Worm (Caenorhabditis elegans): ENCODE measurements around the gene F22B7.1.

Gene F22B7.1

DNA sequence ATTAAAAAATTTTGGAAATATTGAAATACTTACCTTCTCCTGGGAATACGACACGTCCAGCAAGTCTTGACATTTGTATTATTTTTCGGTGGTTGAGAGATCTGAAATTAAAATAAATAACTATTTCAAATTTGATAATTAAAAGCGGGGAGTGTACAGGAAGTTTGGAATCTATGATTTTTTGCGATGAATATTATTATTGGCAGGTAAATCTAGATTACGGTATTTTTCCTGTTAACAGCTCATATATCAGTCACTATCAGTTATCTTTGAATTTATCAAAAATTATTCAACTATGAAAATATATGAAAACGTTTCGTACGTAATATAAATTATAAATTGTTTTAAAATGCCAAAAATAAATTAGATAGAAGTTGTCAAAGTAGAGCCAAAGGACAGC is 50.9 kb downstream of the F22B7.1 start, which contains the start of gene B0303.14 (continued):
- TF ChIP-seq dmd-8 (GFP tag; IDR thresholded peaks at IDR 0.05), result no peak

Data from whole organism, L4 larva.